Fruit fly (Drosophila melanogaster): Measurements from ENCODE around the gene CG7560.
A peak's percentile ranks its signal among the peaks of the same experiment; 100 is the strongest.

Gene CG7560

dm6 chr3L:11450535-11450934 lies 25.6 kb downstream of the CG7560 start (continued):
- TF ChIP-seq Bteb2 (GFP tag; optimal IDR thresholded peaks at IDR 0.05) (no peak), CG4707 (GFP tag; optimal IDR thresholded peaks at IDR 0.05) (no peak), ac (GFP tag; optimal IDR thresholded peaks at IDR 0.05) (peak; percentile 6), cas (GFP tag; IDR thresholded peaks at IDR 0.05) (no peak), Awh (GFP tag; IDR thresholded peaks at IDR 0.05) (no peak; the same call in 1 of the 2 replicates), disco-r (GFP tag; optimal IDR thresholded peaks at IDR 0.05) (no peak), lola (GFP tag; optimal IDR thresholded peaks at IDR 0.05) (peak in 1 of 3 experiments; percentile 20), Lhr (GFP tag; optimal IDR thresholded peaks at IDR 0.05) (no peak), ci (GFP tag; IDR thresholded peaks at IDR 0.05) (0 out of 3 replicates have a peak, but pooled peaks have one; percentile 31), shn (GFP tag; optimal IDR thresholded peaks at IDR 0.05) (no peak), gsb (GFP tag; IDR thresholded peaks at IDR 0.05) (no peak), slou (GFP tag; optimal IDR thresholded peaks at IDR 0.05) (no peak), HLH54F (GFP tag; optimal IDR thresholded peaks at IDR 0.05) (no peak), ttk (GFP tag; IDR thresholded peaks at IDR 0.05) (no peak), CG17829 (tag; optimal IDR thresholded peaks at IDR 0.05) (peak; percentile 34), da (GFP tag; optimal IDR thresholded peaks at IDR 0.05) (no peak), CG1603 (tag; optimal IDR thresholded peaks at IDR 0.05) (no peak), dati (GFP tag; IDR thresholded peaks at IDR 0.05) (no peak), CG10543 (GFP tag; optimal IDR thresholded peaks at IDR 0.05) (no peak), CG2875 (GFP tag; optimal IDR thresholded peaks at IDR 0.05) (no peak), sna (GFP tag; IDR thresholded peaks at IDR 0.05; ENCODE audit: partially characterized antibody) (no peak), Atf-2 (GFP tag; optimal IDR thresholded peaks at IDR 0.05) (no peak), CG11456 (GFP tag; IDR thresholded peaks at IDR 0.05) (no peak), Dip2 (GFP tag; IDR thresholded peaks at IDR 0.05) (no peak), tna (GFP tag; IDR thresholded peaks at IDR 0.05; ENCODE audit: partially characterized antibody) (no peak), CG1529 (GFP tag; optimal IDR thresholded peaks at IDR 0.05) (no peak), onecut (GFP tag; IDR thresholded peaks at IDR 0.05) (peak; percentile 20; the same call in 1 of the 2 replicates), H15 (GFP tag; IDR thresholded peaks at IDR 0.05) (no peak), CG33213 (GFP tag; optimal IDR thresholded peaks at IDR 0.05) (no peak), peb (GFP tag; IDR thresholded peaks at IDR 0.05) (no peak), bbx (GFP tag; IDR thresholded peaks at IDR 0.05; ENCODE audit: partially characterized antibody) (no peak), Myb (GFP tag; optimal IDR thresholded peaks at IDR 0.05) (no peak), Ssrp (tag; optimal IDR thresholded peaks at IDR 0.05) (peak; percentile 30), crp (GFP tag; optimal IDR thresholded peaks at IDR 0.05) (no peak), luna (GFP tag; optimal IDR thresholded peaks at IDR 0.05) (no peak), Lpt (GFP tag; optimal IDR thresholded peaks at IDR 0.05) (no peak), Mes4 (GFP tag; optimal IDR thresholded peaks at IDR 0.05) (no peak), CG1602 (GFP tag; optimal IDR thresholded peaks at IDR 0.05) (peak; percentile 24), Dip3 (GFP tag; optimal IDR thresholded peaks at IDR 0.05) (no peak), hth (optimal IDR thresholded peaks at IDR 0.05) (no peak), B-H1 (GFP tag; IDR thresholded peaks at IDR 0.05) (no peak), lab (GFP tag; optimal IDR thresholded peaks at IDR 0.05) (peak; percentile 63), Dfd (GFP tag; optimal IDR thresholded peaks at IDR 0.05) (no peak), tap (tag; optimal IDR thresholded peaks at IDR 0.05) (peak; percentile 19), CG34224 (GFP tag; IDR thresholded peaks at IDR 0.05; ENCODE audit: partially characterized antibody) (no peak), CG13123 (GFP tag; optimal IDR thresholded peaks at IDR 0.05) (no peak), inv (GFP tag; IDR thresholded peaks at IDR 0.05; ENCODE audit: partially characterized antibody) (no peak), odd (GFP tag; optimal IDR thresholded peaks at IDR 0.05) (no peak), Hr78 (GFP tag; optimal IDR thresholded peaks at IDR 0.05) (no peak), dpn (GFP tag; optimal IDR thresholded peaks at IDR 0.05) (no peak), CG11504 (tag; optimal IDR thresholded peaks at IDR 0.05) (peak; percentile 61), Dref (GFP tag; IDR thresholded peaks at IDR 0.05) (no peak)
